Worm (Caenorhabditis elegans) whole organism, L1 larva: Measurements from ENCODE around the gene lgc-31.

Experiments
- Y116A8C.19 ChIP-seq: sonication (generic microtip); optimal IDR thresholded peaks from 2 replicates; lab custom pipeline; 2016; ENCODE audit warnings: missing compliant biosample characterization, missing genetic modification characterization, borderline replicate concordance
- alr-1 ChIP-seq: fragments of 200-800 bp; sonication (Bioruptor generic); optimal IDR thresholded peaks from 2 replicates; lab custom pipeline; 2018; ENCODE audit warnings: borderline replicate concordance, mild to moderate bottlenecking, missing genetic modification characterization, missing compliant biosample characterization
- ama-1 ChIP-seq: fragments of 150-350 bp; optimal IDR thresholded peaks from 2 replicates; lab custom pipeline; 2014
- egl-27 ChIP-seq, 2 experiments: fragments of 150-350 bp in 1 of 2; sonication (generic microtip); optimal IDR thresholded peaks; 3 replicates each; lab custom pipeline; 2017 to 2018; ENCODE audit warnings: missing biosample characterization in 2 of 2, missing genetic modification characterization in 2 of 2, missing genetic modification reagents in 2 of 2
- fkh-4 ChIP-seq: sonication (generic microtip); optimal IDR thresholded peaks from 2 replicates; lab custom pipeline; 2016; ENCODE audit warnings: missing compliant biosample characterization, missing genetic modification characterization, borderline replicate concordance
- grh-1 ChIP-seq: fragments of 200-800 bp; sonication (Bioruptor generic); IDR thresholded peaks from 2 replicates; pipeline ENCODE4 v1.3.6; 2022; ENCODE audit warnings: missing genetic modification reagents, missing genetic modification characterization, missing compliant biosample characterization
- lin-35 ChIP-seq, 2 experiments: fragments of 150-350 bp; optimal IDR thresholded peaks; 2 replicates each; lab custom pipeline; 2014; ENCODE audit warnings: missing biosample characterization in 2 of 2, missing genetic modification characterization in 2 of 2, missing genetic modification reagents in 2 of 2
- mef-2 ChIP-seq: fragments of 150-350 bp; optimal IDR thresholded peaks from 2 replicates; lab custom pipeline; 2014; ENCODE audit warnings: missing biosample characterization, missing genetic modification characterization
- nhr-20 ChIP-seq: sonication (generic microtip); optimal IDR thresholded peaks from 2 replicates; lab custom pipeline; 2016; ENCODE audit warnings: mild to moderate bottlenecking, missing genetic modification characterization, missing compliant biosample characterization

- TF ChIP-seq egl-27 (tag; optimal IDR thresholded peaks at IDR 0.05; lab: Kevin White, UChicago) (no peak), fkh-4 (no peak), ama-1 (lab: Kevin White, UChicago) (no peak), nhr-20 (tag; lab: Kevin White, UChicago) (no peak), Y116A8C.19 (no peak), grh-1 (GFP tag; lab: Robert Waterston, UW) (no peak), mef-2 (tag; lab: Kevin White, UChicago) (no peak), lin-35 (GFP tag; optimal IDR thresholded peaks at IDR 0.05; lab: Kevin White, UChicago) (no peak), alr-1 (tag; lab: Kevin White, UChicago) (no peak)
Measured at ce11 chrV:15562541-15562940, 40.7 kb upstream of the lgc-31 start.
